Fruit fly (Drosophila melanogaster) whole organism, embryonic: Measurements from ENCODE around the gene Rab23.

Source experiments
- Antp ChIP-seq: fragments of 200-800 bp; sonication (Bioruptor generic); optimal IDR thresholded peaks from 3 replicates; lab custom pipeline; 2016; ENCODE audit warnings: missing biosample characterization, missing genetic modification characterization
- BtbVII ChIP-seq: fragments of 200-800 bp; sonication (Bioruptor generic); optimal IDR thresholded peaks from 3 replicates; lab custom pipeline; 2017; ENCODE audit warnings: missing biosample characterization, mild to moderate bottlenecking, missing genetic modification characterization
- CG10209 ChIP-seq: fragments of 200-800 bp; sonication (Bioruptor generic); optimal IDR thresholded peaks from 3 replicates; lab custom pipeline; 2017; ENCODE audit warnings: missing biosample characterization, mild to moderate bottlenecking, missing genetic modification characterization, missing genetic modification reagents
- CG12155 ChIP-seq: fragments of 200-800 bp; sonication (Bioruptor generic); optimal IDR thresholded peaks from 3 replicates; lab custom pipeline; 2016; ENCODE audit warnings: missing biosample characterization, missing genetic modification characterization
- CG12236 ChIP-seq: fragments of 200-800 bp; sonication (Bioruptor generic); optimal IDR thresholded peaks from 2 replicates; lab custom pipeline; 2016; ENCODE audit warnings: missing biosample characterization, missing genetic modification characterization
- CG12942 ChIP-seq: fragments of 200-800 bp; sonication (Bioruptor generic); optimal IDR thresholded peaks from 3 replicates; lab custom pipeline; 2016; ENCODE audit warnings: missing biosample characterization, missing genetic modification characterization
- CG15514 ChIP-seq: fragments of 200-800 bp; sonication (Bioruptor generic); optimal IDR thresholded peaks from 3 replicates; lab custom pipeline; 2017; ENCODE audit warnings: missing biosample characterization, missing genetic modification characterization, mild to moderate bottlenecking, moderate library complexity, missing genetic modification reagents
- CG1602 ChIP-seq: fragments of 200-800 bp; sonication (Bioruptor generic); optimal IDR thresholded peaks from 3 replicates; lab custom pipeline; 2016; ENCODE audit warnings: missing biosample characterization, missing genetic modification characterization
- CG17359 ChIP-seq: fragments of 200-800 bp; sonication (Bioruptor generic); optimal IDR thresholded peaks from 3 replicates; lab custom pipeline; 2018; ENCODE audit warnings: missing biosample characterization, mild to moderate bottlenecking, missing genetic modification characterization, moderate library complexity
- CG3407 ChIP-seq: fragments of 200-800 bp; sonication (Bioruptor generic); optimal IDR thresholded peaks from 2 replicates; lab custom pipeline; 2018; ENCODE audit warnings: missing biosample characterization, mild to moderate bottlenecking, missing genetic modification characterization
- CG4707 ChIP-seq: fragments of 200-800 bp; sonication (Bioruptor generic); optimal IDR thresholded peaks from 2 replicates; lab custom pipeline; 2018; ENCODE audit warnings: missing biosample characterization, mild to moderate bottlenecking, missing genetic modification characterization, moderate library complexity
- CG4730 ChIP-seq: fragments of 200-800 bp; sonication (Bioruptor generic); IDR thresholded peaks from 2 replicates; pipeline ENCODE4 v1.3.6; 2022; ENCODE audit warnings: missing biosample characterization, missing genetic modification characterization
- CG5245 ChIP-seq: fragments of 200-800 bp; sonication (Bioruptor generic); optimal IDR thresholded peaks from 3 replicates; lab custom pipeline; 2016; ENCODE audit warnings: missing biosample characterization, missing genetic modification characterization
- CG6175 ChIP-seq: fragments of 200-800 bp; sonication (Bioruptor generic); IDR thresholded peaks from 3 replicates; pipeline ENCODE4 v1.3.6; 2022; ENCODE audit warnings: missing biosample characterization, missing genetic modification characterization
- CG6689 ChIP-seq: fragments of 200-800 bp; sonication (Bioruptor generic); IDR thresholded peaks from 2 replicates; pipeline ENCODE4 v1.3.6; 2022; ENCODE audit warnings: missing biosample characterization, missing genetic modification characterization
- CG7556 ChIP-seq: fragments of 200-800 bp; sonication (Bioruptor generic); optimal IDR thresholded peaks from 2 replicates; lab custom pipeline; 2017; ENCODE audit warnings: missing biosample characterization, mild to moderate bottlenecking, missing genetic modification characterization
- CG8290 ChIP-seq, 3 experiments: fragments of 200-800 bp; sonication (Bioruptor generic); optimal IDR thresholded peaks; 2 replicates each; lab custom pipeline; 2016 to 2019; ENCODE audit warnings: missing biosample characterization in 3 of 3, missing genetic modification characterization in 3 of 3, mild to moderate bottlenecking in 2 of 3, moderate library complexity in 1 of 3
- CG9797 ChIP-seq: fragments of 200-800 bp; sonication (Bioruptor generic); optimal IDR thresholded peaks from 3 replicates; lab custom pipeline; 2018; ENCODE audit warnings: missing biosample characterization, mild to moderate bottlenecking, missing genetic modification characterization
- D19A ChIP-seq: fragments of 200-800 bp; optimal IDR thresholded peaks from 3 replicates; lab custom pipeline; 2019; ENCODE audit warnings: missing biosample characterization, mild to moderate bottlenecking, missing genetic modification characterization, moderate library complexity
- Deaf1 ChIP-seq: fragments of 200-800 bp; optimal IDR thresholded peaks from 3 replicates; lab custom pipeline; 2019; ENCODE audit warnings: missing biosample characterization, mild to moderate bottlenecking, missing genetic modification characterization, moderate library complexity
- Fer1 ChIP-seq: fragments of 200-800 bp; sonication (Bioruptor generic); optimal IDR thresholded peaks from 2 replicates; lab custom pipeline; 2017; ENCODE audit warnings: missing biosample characterization, mild to moderate bottlenecking, missing genetic modification characterization
- HHEX ChIP-seq: fragments of 200-800 bp; sonication (Bioruptor generic); optimal IDR thresholded peaks from 3 replicates; lab custom pipeline; 2017; ENCODE audit warnings: missing biosample characterization, mild to moderate bottlenecking, missing genetic modification characterization, missing genetic modification reagents
- HLHmδ ChIP-seq: fragments of 200-800 bp; sonication (Bioruptor generic); optimal IDR thresholded peaks from 2 replicates; lab custom pipeline; 2018; ENCODE audit warnings: missing biosample characterization, mild to moderate bottlenecking, missing genetic modification characterization, moderate library complexity
- Hmx ChIP-seq: fragments of 200-800 bp; sonication (Bioruptor generic); optimal IDR thresholded peaks from 2 replicates; lab custom pipeline; 2016; ENCODE audit warnings: missing biosample characterization, missing genetic modification characterization
- Mes4 ChIP-seq: fragments of 200-800 bp; sonication (Bioruptor generic); optimal IDR thresholded peaks from 2 replicates; lab custom pipeline; 2016; ENCODE audit warnings: missing biosample characterization, missing genetic modification characterization
- Mrtf ChIP-seq: fragments of 200-800 bp; sonication (Bioruptor generic); IDR thresholded peaks from 3 replicates; pipeline ENCODE4 v1.3.6; 2022; ENCODE audit warnings: missing biosample characterization, missing genetic modification characterization
- NC2β ChIP-seq: fragments of 200-800 bp; sonication (Bioruptor generic); optimal IDR thresholded peaks from 2 replicates; lab custom pipeline; 2016; ENCODE audit warnings: missing biosample characterization, missing genetic modification characterization
- Sox102F ChIP-seq: fragments of 200-800 bp; sonication (Bioruptor generic); optimal IDR thresholded peaks from 2 replicates; lab custom pipeline; 2018; ENCODE audit warnings: missing biosample characterization, mild to moderate bottlenecking, missing genetic modification characterization, moderate library complexity
- bsh ChIP-seq, 2 experiments: fragments of 200-800 bp; sonication (Bioruptor generic); optimal IDR thresholded peaks; 2 replicates each; lab custom pipeline; 2017 to 2018; ENCODE audit warnings: mild to moderate bottlenecking in 2 of 2, missing biosample characterization in 2 of 2, missing genetic modification characterization in 2 of 2, moderate library complexity in 1 of 2
- caup ChIP-seq: fragments of 200-800 bp; sonication (Bioruptor generic); optimal IDR thresholded peaks from 3 replicates; lab custom pipeline; 2017; ENCODE audit warnings: missing biosample characterization, mild to moderate bottlenecking, missing genetic modification characterization, moderate library complexity; ENCODE audit not compliant: severe bottlenecking
- chn ChIP-seq: fragments of 200-800 bp; sonication (Bioruptor generic); optimal IDR thresholded peaks from 2 replicates; lab custom pipeline; 2016; ENCODE audit warnings: missing biosample characterization, missing genetic modification characterization
- dmrt11E ChIP-seq: fragments of 200-800 bp; sonication (Bioruptor generic); optimal IDR thresholded peaks from 3 replicates; lab custom pipeline; 2018; ENCODE audit warnings: missing biosample characterization, mild to moderate bottlenecking, missing genetic modification characterization, moderate library complexity
- dmrt99B ChIP-seq: fragments of 200-800 bp; sonication (Bioruptor generic); optimal IDR thresholded peaks from 2 replicates; lab custom pipeline; 2018; ENCODE audit warnings: missing biosample characterization, mild to moderate bottlenecking, missing genetic modification characterization, moderate library complexity
- hkb ChIP-seq, 2 experiments: fragments of 200-800 bp in 1 of 2; fragments of >200 bp in 1 of 2; sonication (Bioruptor generic) in 1 of 2; IDR thresholded peaks in 1 of 2; optimal IDR thresholded peaks in 1 of 2; 2 replicates each; pipeline versions ENCODE4 v1.3.6 to Lab custom; 2017 to 2022; ENCODE audit warnings: missing biosample characterization in 1 of 2, missing genetic modification characterization in 1 of 2
- jing ChIP-seq: fragments of 200-800 bp; sonication (Bioruptor generic); optimal IDR thresholded peaks from 2 replicates; lab custom pipeline; 2018; ENCODE audit warnings: missing biosample characterization, mild to moderate bottlenecking, missing genetic modification characterization
- klu ChIP-seq: fragments of 200-800 bp; sonication (Bioruptor generic); IDR thresholded peaks from 2 replicates; pipeline ENCODE4 v1.3.6; 2022; ENCODE audit warnings: missing biosample characterization, missing genetic modification characterization
- luna ChIP-seq: fragments of 200-800 bp; sonication (Bioruptor generic); optimal IDR thresholded peaks from 2 replicates; lab custom pipeline; 2016; ENCODE audit warnings: missing biosample characterization, missing genetic modification characterization
- nerfin-1 ChIP-seq: fragments of 200-800 bp; sonication (Bioruptor generic); optimal IDR thresholded peaks from 3 replicates; lab custom pipeline; 2019; ENCODE audit warnings: missing biosample characterization, mild to moderate bottlenecking, missing genetic modification characterization, moderate library complexity
- onecut ChIP-seq: fragments of 200-800 bp; sonication (Bioruptor generic); IDR thresholded peaks from 2 replicates; pipeline ENCODE4 v1.3.6; 2022; ENCODE audit warnings: missing biosample characterization, missing genetic modification characterization
- ro ChIP-seq: fragments of 200-800 bp; sonication (Bioruptor generic); IDR thresholded peaks from 2 replicates; pipeline ENCODE4 v1.3.6; 2022; ENCODE audit warnings: missing biosample characterization, missing genetic modification characterization
- scrt ChIP-seq: fragments of 200-800 bp; sonication (Bioruptor generic); optimal IDR thresholded peaks from 2 replicates; lab custom pipeline; 2018; ENCODE audit warnings: missing biosample characterization, mild to moderate bottlenecking, missing genetic modification characterization, moderate library complexity
- slou ChIP-seq: fragments of 200-800 bp; sonication (Bioruptor generic); optimal IDR thresholded peaks from 3 replicates; lab custom pipeline; 2016; ENCODE audit warnings: missing biosample characterization, missing genetic modification characterization
- slp2 ChIP-seq: fragments of 200-800 bp; sonication (Bioruptor generic); optimal IDR thresholded peaks from 2 replicates; lab custom pipeline; 2016; ENCODE audit warnings: missing biosample characterization, missing genetic modification characterization
- stc ChIP-seq: fragments of 200-800 bp; sonication (Bioruptor generic); IDR thresholded peaks from 2 replicates; pipeline ENCODE4 v1.3.6; 2022; ENCODE audit warnings: missing biosample characterization, missing genetic modification characterization
- toy ChIP-seq: fragments of 200-800 bp; sonication (Bioruptor generic); IDR thresholded peaks from 2 replicates; pipeline ENCODE4 v1.3.6; 2022; ENCODE audit warnings: missing biosample characterization, missing genetic modification characterization
- vvl ChIP-seq: fragments of 200-800 bp; sonication (Bioruptor generic); IDR thresholded peaks from 2 replicates; pipeline ENCODE4 v1.3.6; 2022; ENCODE audit warnings: missing biosample characterization, missing genetic modification characterization
- wor ChIP-seq: fragments of 200-800 bp; sonication (Bioruptor generic); IDR thresholded peaks from 2 replicates; pipeline ENCODE4 v1.3.6; 2022; ENCODE audit warnings: missing biosample characterization, missing genetic modification characterization

Gene Rab23

DNA sequence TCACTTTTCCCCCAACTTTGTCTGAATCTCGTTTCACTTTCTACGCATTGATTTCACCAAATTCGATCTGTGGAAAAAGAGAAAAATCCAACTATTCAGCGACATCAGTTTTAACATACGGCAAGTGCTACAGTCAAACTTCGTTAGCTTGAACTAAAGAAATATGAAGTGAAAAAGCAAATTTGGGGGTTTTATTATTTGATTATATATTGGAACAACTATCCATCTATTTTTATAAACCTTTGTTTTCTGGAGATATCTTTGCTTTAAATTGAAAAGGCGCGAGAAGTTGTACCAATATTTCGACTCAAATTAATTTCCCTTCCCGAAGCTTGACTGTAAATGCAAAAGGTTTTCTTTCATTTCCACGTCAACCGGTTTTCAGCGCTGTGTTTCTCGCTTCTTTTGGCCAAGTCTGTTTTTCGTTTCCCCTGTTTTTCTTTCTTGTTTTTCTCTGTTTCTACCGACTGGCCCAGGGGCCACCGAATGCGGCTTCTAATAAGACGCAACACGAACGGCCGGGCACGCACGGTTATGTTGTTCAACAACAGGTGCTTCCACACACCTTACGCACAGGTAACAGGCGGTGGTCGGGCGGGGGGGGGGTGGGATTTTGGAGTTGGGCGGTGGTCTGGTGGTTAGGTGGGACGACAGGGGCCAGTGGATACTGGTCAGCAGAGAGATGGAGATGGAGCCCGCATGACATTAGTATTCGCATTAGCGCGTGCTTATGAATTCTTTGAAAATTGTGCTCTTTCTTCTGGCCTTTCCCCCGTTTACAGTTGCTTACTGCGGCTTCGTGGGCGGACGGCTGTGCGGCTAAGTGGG, 2.1 kb downstream of the Rab23 start (continued):
- peak; percentile 50 for TF ChIP-seq jing (GFP tag; lab: Kevin White, UChicago)
- peak; percentile 48 for TF ChIP-seq CG6689 (GFP tag; lab: Robert Waterston, UW)
- TF ChIP-seq BtbVII (GFP tag; lab: Kevin White, UChicago): no peak
- TF ChIP-seq CG9797 (GFP tag; lab: Kevin White, UChicago): no peak
- TF ChIP-seq CG10209 (GFP tag; lab: Kevin White, UChicago): peak; percentile 50
- TF ChIP-seq onecut: peak; percentile 35; the same call in 1 of the 2 replicates
- TF ChIP-seq wor: peak; percentile 16; the same call in 1 of the 2 replicates
- no peak for TF ChIP-seq Hmx (GFP tag; lab: Kevin White, UChicago)
- peak; percentile 65; the same call in 1 of the 3 replicates for TF ChIP-seq CG6175 (GFP tag; lab: Robert Waterston, UW)
- peak; percentile 58 for TF ChIP-seq CG7556 (GFP tag; lab: Kevin White, UChicago)
- TF ChIP-seq ro (GFP tag; lab: Robert Waterston, UW): peak; percentile 32; the same call in 1 of the 2 replicates
- TF ChIP-seq CG4730 (GFP tag; lab: Robert Waterston, UW): 0 out of 2 replicates have a peak, but pooled peaks have one; percentile 19
- TF ChIP-seq Mes4 (GFP tag; lab: Kevin White, UChicago): peak; percentile 56
- TF ChIP-seq Antp (GFP tag; lab: Kevin White, UChicago): peak; percentile 15
- peak; percentile 28 for TF ChIP-seq CG1602 (GFP tag; lab: Kevin White, UChicago)
- no peak for TF ChIP-seq toy (GFP tag; lab: Robert Waterston, UW)
- no peak for TF ChIP-seq Deaf1 (tag; lab: Kevin White, UChicago)
- no peak for TF ChIP-seq luna (GFP tag; lab: Kevin White, UChicago)
- peak; percentile 55 to 88 for TF ChIP-seq bsh (GFP tag; optimal IDR thresholded peaks at IDR 0.05; lab: Kevin White, UChicago)
- TF ChIP-seq Sox102F: peak; percentile 81
- TF ChIP-seq CG12236 (GFP tag; lab: Kevin White, UChicago): peak; percentile 2
- TF ChIP-seq caup (GFP tag; lab: Kevin White, UChicago): no peak
- peak; percentile 75 for TF ChIP-seq dmrt11E
- TF ChIP-seq Fer1 (GFP tag; lab: Kevin White, UChicago): peak; percentile 54
- TF ChIP-seq NC2β: peak; percentile 34
- TF ChIP-seq scrt: peak; percentile 48
- 0 out of 2 replicates have a peak, but pooled peaks have one; percentile 10 for TF ChIP-seq stc (GFP tag; lab: Robert Waterston, UW)
- peak; percentile 77 for TF ChIP-seq D19A (tag; lab: Kevin White, UChicago)
- TF ChIP-seq CG3407 (GFP tag; lab: Kevin White, UChicago): peak; percentile 60
- TF ChIP-seq nerfin-1 (tag; lab: Kevin White, UChicago): peak; percentile 49
- peak; percentile 83 for TF ChIP-seq dmrt99B (tag; lab: Kevin White, UChicago)
- peak; percentile 31 for TF ChIP-seq slp2 (GFP tag; lab: Kevin White, UChicago)
- TF ChIP-seq HHEX (GFP tag; lab: Kevin White, UChicago): peak; percentile 43
- peak; percentile 9 for TF ChIP-seq CG12942 (GFP tag; lab: Kevin White, UChicago)
- TF ChIP-seq CG15514: no peak
- TF ChIP-seq CG5245 (GFP tag; lab: Kevin White, UChicago): peak; percentile 56
- peak; percentile 77 for TF ChIP-seq CG17359 (tag; lab: Kevin White, UChicago)
- TF ChIP-seq HLHmδ (GFP tag; lab: Kevin White, UChicago): peak; percentile 7
- peak; percentile 27 for TF ChIP-seq CG12155
- no peak for TF ChIP-seq klu (GFP tag; lab: Robert Waterston, UW)
- no peak for TF ChIP-seq slou (GFP tag; lab: Kevin White, UChicago)
- TF ChIP-seq Mrtf (GFP tag; lab: Robert Waterston, UW): peak; percentile 30; the same call in 2 of the 3 replicates
- peak; percentile 59 for TF ChIP-seq vvl (GFP tag; lab: Robert Waterston, UW)
- TF ChIP-seq chn: peak; percentile 33
- TF ChIP-seq hkb (optimal IDR thresholded peaks at IDR 0.05; lab: Kevin White, UChicago): no peak
- TF ChIP-seq hkb (GFP tag; IDR thresholded peaks at IDR 0.05; lab: Robert Waterston, UW): peak; percentile 74
- TF ChIP-seq CG4707: peak; percentile 40
- TF ChIP-seq CG8290 (GFP tag; optimal IDR thresholded peaks at IDR 0.05; lab: Kevin White, UChicago): peak; percentile 35
- no peak for TF ChIP-seq CG8290 (tag; optimal IDR thresholded peaks at IDR 0.05; lab: Kevin White, UChicago)
